Worm (Caenorhabditis elegans) whole organism, L4 larva: Measurements from ENCODE around the gene C05B5.17.

ENCODE experiments used
- Y105C5A.15 ChIP-seq: fragments of 200-800 bp; sonication (Bioruptor generic); IDR thresholded peaks from 2 replicates; pipeline ENCODE4 v1.3.6; 2022; ENCODE audit warnings: missing genetic modification characterization, missing compliant biosample characterization
- Y5F2A.4 ChIP-seq: fragments of 200-800 bp; sonication (Bioruptor generic); optimal IDR thresholded peaks from 2 replicates; lab custom pipeline; 2018; ENCODE audit warnings: mild to moderate bottlenecking, missing genetic modification characterization, missing compliant biosample characterization
- arid-1 ChIP-seq: fragments of 200-800 bp; sonication (Bioruptor generic); conservative IDR thresholded peaks from 2 replicates; pipeline ENCODE4 v1.3.6; 2022; ENCODE audit warnings: missing genetic modification reagents, missing genetic modification characterization, missing compliant biosample characterization
- ceh-20 ChIP-seq: fragments of 200-800 bp; sonication (Bioruptor generic); IDR thresholded peaks from 2 replicates; pipeline ENCODE4 v1.3.6; 2022; ENCODE audit warnings: missing genetic modification reagents, missing genetic modification characterization, missing compliant biosample characterization
- ceh-28 ChIP-seq: fragments of 150-350 bp; optimal IDR thresholded peaks from 2 replicates; lab custom pipeline; 2014; ENCODE audit warnings: missing biosample characterization, missing genetic modification reagents, missing genetic modification characterization
- ceh-32 ChIP-seq: sonication (generic microtip); optimal IDR thresholded peaks from 2 replicates; lab custom pipeline; 2016; ENCODE audit warnings: mild to moderate bottlenecking, missing genetic modification characterization, missing compliant biosample characterization; ENCODE audit not compliant: poor library complexity
- ceh-82 ChIP-seq: sonication (generic microtip); optimal IDR thresholded peaks from 2 replicates; lab custom pipeline; 2017; ENCODE audit warnings: missing biosample characterization, missing genetic modification characterization
- daf-16 ChIP-seq, 3 experiments: sonication (generic microtip); optimal IDR thresholded peaks; 2 replicates each; lab custom pipeline; 2016 to 2017; ENCODE audit warnings: missing genetic modification characterization in 3 of 3, missing genetic modification reagents in 3 of 3, mild to moderate bottlenecking in 2 of 3, missing compliant biosample characterization in 2 of 3, missing biosample characterization in 1 of 3, moderate library complexity in 1 of 3
- daf-8 ChIP-seq: fragments of 200-800 bp; sonication (Bioruptor generic); IDR thresholded peaks from 2 replicates; pipeline ENCODE4 v1.3.6; 2022; ENCODE audit warnings: missing genetic modification characterization, missing compliant biosample characterization
- dmd-6 ChIP-seq: fragments of 200-800 bp; sonication (Bioruptor generic); IDR thresholded peaks from 2 replicates; pipeline ENCODE4 v1.3.6; 2022; ENCODE audit warnings: missing genetic modification reagents, missing genetic modification characterization, missing compliant biosample characterization
- dve-1 ChIP-seq: sonication (generic microtip); optimal IDR thresholded peaks from 2 replicates; lab custom pipeline; 2017; ENCODE audit warnings: antibody characterized with exemption, mild to moderate bottlenecking, missing genetic modification characterization, missing compliant biosample characterization; ENCODE audit not compliant: insufficient read depth
- gei-8 ChIP-seq: fragments of 200-800 bp; sonication (Bioruptor generic); optimal IDR thresholded peaks from 2 replicates; lab custom pipeline; 2018; ENCODE audit warnings: mild to moderate bottlenecking, missing genetic modification characterization, missing compliant biosample characterization
- hlh-11 ChIP-seq: fragments of 200-800 bp; sonication (Bioruptor generic); optimal IDR thresholded peaks from 2 replicates; lab custom pipeline; 2018; ENCODE audit warnings: mild to moderate bottlenecking, missing genetic modification characterization, missing compliant biosample characterization
- hlh-30 ChIP-seq: sonication (generic microtip); optimal IDR thresholded peaks from 2 replicates; lab custom pipeline; 2017; ENCODE audit warnings: antibody characterized with exemption, mild to moderate bottlenecking, missing genetic modification characterization, missing compliant biosample characterization; ENCODE audit not compliant: insufficient read depth
- jun-1 ChIP-seq: fragments of 150-350 bp; optimal IDR thresholded peaks from 2 replicates; lab custom pipeline; 2014; ENCODE audit warnings: missing biosample characterization, missing genetic modification reagents, missing genetic modification characterization
- lin-38 ChIP-seq: fragments of 200-800 bp; sonication (Bioruptor generic); IDR thresholded peaks from 2 replicates; pipeline ENCODE4 v1.3.6; 2022; ENCODE audit warnings: missing genetic modification reagents, missing genetic modification characterization, missing compliant biosample characterization
- lin-39 ChIP-seq: fragments of 150-350 bp; optimal IDR thresholded peaks from 2 replicates; lab custom pipeline; 2014; ENCODE audit warnings: missing biosample characterization, missing genetic modification reagents, missing genetic modification characterization
- lsy-2 ChIP-seq, 2 experiments: fragments of 150-350 bp in 1 of 2; sonication (generic microtip) in 1 of 2; optimal IDR thresholded peaks; 2 replicates each; lab custom pipeline; 2014 to 2017; ENCODE audit warnings: missing biosample characterization in 2 of 2, missing genetic modification characterization in 2 of 2
- mes-2 ChIP-seq: sonication (generic microtip); optimal IDR thresholded peaks from 2 replicates; lab custom pipeline; 2016; ENCODE audit warnings: missing genotype, mild to moderate bottlenecking, missing genetic modification characterization, missing compliant biosample characterization; ENCODE audit not compliant: poor library complexity, severe bottlenecking
- mxl-2 ChIP-seq: fragments of 200-800 bp; sonication (Bioruptor generic); conservative IDR thresholded peaks from 2 replicates; pipeline ENCODE4 v1.3.6; 2022; ENCODE audit warnings: missing genetic modification reagents, missing genetic modification characterization, missing compliant biosample characterization
- mxl-3 ChIP-seq: fragments of 200-800 bp; sonication (Bioruptor generic); optimal IDR thresholded peaks from 2 replicates; lab custom pipeline; 2018; ENCODE audit warnings: mild to moderate bottlenecking, missing genetic modification characterization, missing compliant biosample characterization
- nhr-10 ChIP-seq: fragments of 150-350 bp; optimal IDR thresholded peaks from 2 replicates; lab custom pipeline; 2014; ENCODE audit warnings: missing biosample characterization, missing genetic modification characterization
- nhr-11 ChIP-seq: fragments of 150-350 bp; optimal IDR thresholded peaks from 2 replicates; lab custom pipeline; 2014; ENCODE audit warnings: missing biosample characterization, missing genetic modification characterization
- nhr-28 ChIP-seq: fragments of 150-350 bp; optimal IDR thresholded peaks from 2 replicates; lab custom pipeline; 2014; ENCODE audit warnings: missing biosample characterization, missing genetic modification characterization
- nhr-6 ChIP-seq: fragments of 150-350 bp; optimal IDR thresholded peaks from 2 replicates; lab custom pipeline; 2014; ENCODE audit warnings: missing biosample characterization, missing genetic modification characterization
- nhr-76 ChIP-seq: fragments of 150-350 bp; optimal IDR thresholded peaks from 2 replicates; lab custom pipeline; 2014; ENCODE audit warnings: missing biosample characterization, missing genetic modification characterization
- pqm-1 ChIP-seq: sonication (generic microtip); optimal IDR thresholded peaks from 2 replicates; lab custom pipeline; 2017; ENCODE audit warnings: missing biosample characterization, missing genetic modification characterization
- rbr-2 ChIP-seq: sonication (generic microtip); optimal IDR thresholded peaks from 2 replicates; lab custom pipeline; 2016; ENCODE audit warnings: missing genotype, missing genetic modification characterization, missing compliant biosample characterization
- tag-97 ChIP-seq: fragments of 200-800 bp; sonication (Bioruptor generic); IDR thresholded peaks from 2 replicates; pipeline ENCODE4 v1.3.6; 2022; ENCODE audit warnings: missing genetic modification characterization, missing compliant biosample characterization
- tra-1 ChIP-seq: fragments of 200-800 bp; sonication (Bioruptor generic); IDR thresholded peaks from 2 replicates; pipeline ENCODE4 v1.3.6; 2022; ENCODE audit warnings: missing genetic modification reagents, missing genetic modification characterization, missing compliant biosample characterization
- unc-62 ChIP-seq, 3 experiments: fragments of 150-350 bp in 1 of 3; sonication (generic microtip); optimal IDR thresholded peaks in 2 of 3; peaks in 1 of 3; 1 replicate in 1 of 3; 2 replicates in 2 of 3; lab custom pipeline; 2014 to 2017; ENCODE audit warnings: missing biosample characterization in 3 of 3, missing genetic modification characterization in 3 of 3, missing genetic modification reagents in 3 of 3, missing genotype in 1 of 3
- vab-7 ChIP-seq: fragments of 200-800 bp; sonication (Bioruptor generic); IDR thresholded peaks from 2 replicates; pipeline ENCODE4 v1.3.6; 2022; ENCODE audit warnings: missing genetic modification reagents, missing genetic modification characterization, missing compliant biosample characterization
- zag-1 ChIP-seq: fragments of 150-350 bp; optimal IDR thresholded peaks from 2 replicates; lab custom pipeline; 2014; ENCODE audit warnings: missing biosample characterization, missing genetic modification characterization
- zfp-2 ChIP-seq: sonication (generic microtip); optimal IDR thresholded peaks from 2 replicates; lab custom pipeline; 2016; ENCODE audit warnings: mild to moderate bottlenecking, missing genetic modification characterization, missing compliant biosample characterization
- ztf-11 ChIP-seq: fragments of 150-350 bp; optimal IDR thresholded peaks from 2 replicates; lab custom pipeline; 2014; ENCODE audit warnings: missing biosample characterization, missing genetic modification characterization

C05B5.17 gene

DNA sequence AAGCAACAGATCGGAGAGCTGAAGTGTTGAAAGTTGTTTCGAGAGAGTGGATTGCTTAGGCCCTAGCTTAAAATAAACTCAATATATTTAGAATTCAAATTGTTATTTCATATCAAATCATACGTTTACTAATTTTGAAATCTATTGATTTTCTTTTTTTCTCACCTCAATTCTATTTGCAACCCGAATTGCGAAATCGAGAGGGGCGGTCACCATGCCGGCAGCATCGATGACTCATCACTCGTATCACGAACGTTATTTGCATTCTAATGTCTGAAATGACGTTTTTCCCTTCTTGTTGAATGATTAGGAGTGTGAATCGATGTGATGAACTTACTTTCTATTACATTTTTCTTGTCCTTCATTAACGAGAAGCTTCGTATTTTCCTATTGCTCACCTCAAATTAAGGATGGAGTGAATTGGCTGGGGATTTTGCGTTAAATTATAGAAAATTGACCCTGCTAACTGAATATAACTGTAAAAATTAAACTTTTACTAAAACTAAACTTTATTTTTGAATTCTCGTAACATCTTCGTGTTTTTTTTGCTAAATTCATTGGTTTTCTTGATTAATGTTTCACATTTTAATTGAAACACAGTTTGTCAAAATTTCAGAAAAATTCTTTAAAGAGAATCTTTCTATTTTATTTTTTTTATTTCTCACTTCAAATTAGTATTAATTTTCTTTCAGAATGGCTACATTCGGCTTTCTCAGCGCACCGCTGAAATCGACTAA is 42.3 kb downstream of the C05B5.17 start, which contains the start of gene alx-1:
TSS of gene alx-1 (plus strand) at position 687 of the 737 bp plus-strand sequence.
- peak; percentile 58 for TF ChIP-seq mxl-3
- peak in 1 of 2 experiments; percentile 63 for TF ChIP-seq unc-62 (GFP tag; optimal IDR thresholded peaks at IDR 0.05 in 1 of 2; lab: Kevin White, UChicago)
- no peak for TF ChIP-seq unc-62 (tag; optimal IDR thresholded peaks at IDR 0.05; lab: Kevin White, UChicago)
- TF ChIP-seq ceh-28 (tag; lab: Kevin White, UChicago) = no peak
- TF ChIP-seq daf-16 (GFP tag; optimal IDR thresholded peaks at IDR 0.05; lab: Kevin White, UChicago) = no peak
- TF ChIP-seq daf-16 (tag; optimal IDR thresholded peaks at IDR 0.05; lab: Kevin White, UChicago) = peak; percentile 49
- no peak for TF ChIP-seq nhr-76 (tag; lab: Kevin White, UChicago)
- TF ChIP-seq daf-8 (GFP tag; lab: Robert Waterston, UW) = no peak
- peak; percentile 45; the same call in 1 of the 2 replicates for TF ChIP-seq dmd-6 (GFP tag; lab: Robert Waterston, UW)
- TF ChIP-seq nhr-11 (tag; lab: Kevin White, UChicago) = no peak
- peak; percentile 62 for TF ChIP-seq pqm-1 (tag; lab: Kevin White, UChicago)
- TF ChIP-seq lin-39 (tag; lab: Kevin White, UChicago) = no peak
- TF ChIP-seq nhr-10 (tag; lab: Kevin White, UChicago) = no peak
- TF ChIP-seq hlh-11 (tag; lab: Kevin White, UChicago) = peak; percentile 23
- TF ChIP-seq ceh-20 (GFP tag; lab: Robert Waterston, UW) = no peak
- TF ChIP-seq nhr-28 (tag; lab: Kevin White, UChicago) = peak; percentile 14
- peak; percentile 49 for TF ChIP-seq mes-2
- peak; percentile 31 for TF ChIP-seq dve-1
- no peak for TF ChIP-seq ceh-32 (tag; lab: Kevin White, UChicago)
- TF ChIP-seq nhr-6 (tag; lab: Kevin White, UChicago) = peak; percentile 35
- TF ChIP-seq ztf-11 (tag; lab: Kevin White, UChicago) = no peak
- TF ChIP-seq jun-1 (tag; lab: Kevin White, UChicago) = peak; percentile 19
- no peak for TF ChIP-seq ceh-82 (tag; lab: Kevin White, UChicago)
- peak; percentile 53 for TF ChIP-seq hlh-30 (tag; lab: Kevin White, UChicago)
- TF ChIP-seq, all 104 proteins: peak for 12

DNA sequence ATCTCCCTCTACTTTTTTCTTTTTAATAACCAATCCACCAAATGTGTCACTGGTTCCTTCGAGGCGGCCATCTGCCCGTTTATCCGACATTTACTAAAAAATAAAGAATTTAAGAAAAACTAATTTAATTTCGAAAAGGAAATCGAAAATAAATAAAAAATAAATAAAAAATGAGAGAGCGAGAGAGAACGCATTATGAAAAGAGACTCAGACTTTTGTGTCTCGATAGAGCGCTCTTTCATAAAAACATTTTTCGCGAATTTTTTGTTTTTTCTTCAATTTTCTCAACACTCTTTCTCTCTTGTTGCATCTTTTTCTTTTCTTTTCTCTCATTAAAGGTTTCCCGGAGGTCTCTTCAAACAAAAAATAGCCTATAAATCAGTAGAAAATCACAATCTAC is 43.0 kb downstream of the C05B5.17 start, which contains the start of gene mog-1:
TSS of gene mog-1 (minus strand) at position 93 of the 400 bp plus-strand sequence.
- TF ChIP-seq lin-38 (GFP tag; lab: Robert Waterston, UW) (peak; percentile 44), tra-1 (GFP tag; lab: Robert Waterston, UW) (no peak), arid-1 (GFP tag; lab: Robert Waterston, UW) (no peak), lsy-2 (tag; optimal IDR thresholded peaks at IDR 0.05; lab: Kevin White, UChicago) (peak in 1 of 2 experiments; percentile 53), tag-97 (GFP tag; lab: Robert Waterston, UW) (no peak), zag-1 (tag; lab: Kevin White, UChicago) (no peak), daf-16 (GFP tag; optimal IDR thresholded peaks at IDR 0.05; lab: Kevin White, UChicago) (no peak), daf-16 (tag; optimal IDR thresholded peaks at IDR 0.05; lab: Kevin White, UChicago) (peak; percentile 19), mes-2 (peak; percentile 17), mxl-2 (GFP tag; lab: Robert Waterston, UW) (no peak), Y5F2A.4 (GFP tag; lab: Kevin White, UChicago) (no peak), nhr-28 (tag; lab: Kevin White, UChicago) (peak; percentile 18), zfp-2 (tag; lab: Kevin White, UChicago) (no peak), vab-7 (no peak), gei-8 (GFP tag; lab: Kevin White, UChicago) (no peak), Y105C5A.15 (no peak)

DNA sequence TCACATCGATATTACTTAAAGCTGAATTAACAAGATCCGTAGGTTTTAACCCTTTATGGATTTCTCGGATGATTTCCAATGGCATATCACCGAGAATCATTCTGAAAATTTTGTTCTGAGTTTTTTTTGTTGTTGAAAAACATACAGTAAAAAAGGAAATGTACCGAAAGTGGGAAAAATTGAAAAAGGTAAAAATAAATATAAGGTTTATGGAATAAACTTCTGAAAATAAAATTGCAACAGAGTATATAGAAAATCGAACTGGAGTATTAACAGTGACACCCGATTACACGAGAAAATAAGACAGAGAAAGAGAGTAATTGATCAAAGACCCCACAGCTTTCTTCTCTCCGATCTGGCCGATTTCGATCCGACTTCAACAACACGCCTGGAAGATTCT is 47.3 kb downstream of the C05B5.17 start, which contains the start of gene K03H1.11:
TSS of gene K03H1.11 (minus strand) at position 101 of the 400 bp plus-strand sequence.
- TF ChIP-seq rbr-2 (no peak), mxl-2 (GFP tag; lab: Robert Waterston, UW) (no peak), unc-62 (GFP tag; optimal IDR thresholded peaks at IDR 0.05 in 1 of 2; lab: Kevin White, UChicago) (peak in 1 of 2 experiments; percentile 31), unc-62 (tag; optimal IDR thresholded peaks at IDR 0.05; lab: Kevin White, UChicago) (no peak), dmd-6 (GFP tag; lab: Robert Waterston, UW) (no peak)
